ENCODE assay signal across 1 fruit fly cellular context in the genomic region with DNA sequence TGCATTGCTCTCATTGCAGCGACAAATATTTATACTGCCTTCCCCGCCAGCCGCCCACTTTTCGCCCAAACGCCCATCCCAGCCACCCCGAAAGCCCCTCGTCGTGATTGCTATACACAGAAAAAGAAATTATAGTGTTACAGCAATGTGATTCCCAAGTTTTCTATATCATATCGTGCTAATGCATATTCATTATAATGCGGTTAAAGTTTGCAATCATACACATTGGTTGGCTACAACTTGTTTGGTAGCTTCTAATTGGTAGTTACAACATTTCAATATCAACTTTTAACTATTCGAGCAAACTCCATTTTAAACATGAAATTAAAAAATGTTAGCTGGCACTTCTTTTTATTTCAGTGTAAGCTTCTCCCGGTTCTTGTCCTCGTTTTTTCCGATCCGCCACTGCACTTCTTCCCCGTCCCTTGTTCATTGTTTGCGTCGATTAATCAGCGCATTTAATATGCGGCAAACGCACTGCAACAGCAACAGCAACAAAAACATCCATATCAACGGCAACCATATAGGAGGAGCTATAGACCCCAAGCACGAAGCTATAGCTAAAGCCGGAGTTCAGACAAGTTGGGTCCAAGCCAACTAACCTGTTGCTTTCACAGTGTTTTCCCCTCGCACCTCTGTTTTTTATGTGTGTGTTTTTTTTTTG.
A peak's percentile ranks its signal among the peaks of the same experiment; 100 is the strongest.
TF ChIP-seq lines count a peak whose summit lies in the region.

No protein-coding gene starts in this region.

TF ChIP-seq in whole organism, embryonic, 481 proteins besides CTCF, POLR2A, EP300 and RAD21 (continued from another document):
- TF ChIP-seq sc (optimal IDR thresholded peaks at IDR 0.05; lab: Kevin White, UChicago): no peak
- TF ChIP-seq sc (GFP tag; optimal IDR thresholded peaks at IDR 0.05; lab: Kevin White, UChicago): peak; percentile 30
- TF ChIP-seq Spps (tag; optimal IDR thresholded peaks at IDR 0.05; lab: Kevin White, UChicago): peak; percentile 6
- 0 out of 2 replicates have a peak, but pooled peaks have one; percentile 26 for TF ChIP-seq CG4360 (GFP tag; IDR thresholded peaks at IDR 0.05; lab: Robert Waterston, UW)
- TF ChIP-seq fu2 (GFP tag; optimal IDR thresholded peaks at IDR 0.05; lab: Kevin White, UChicago): no peak
- peak; percentile 15 for TF ChIP-seq ewg (GFP tag; optimal IDR thresholded peaks at IDR 0.05; lab: Kevin White, UChicago)
- TF ChIP-seq Med (GFP tag; lab: Kevin White, UChicago): peak; percentile 66
- no peak for TF ChIP-seq cg (GFP tag; optimal IDR thresholded peaks at IDR 0.05; lab: Kevin White, UChicago)
- TF ChIP-seq row (GFP tag; IDR thresholded peaks at IDR 0.05; lab: Robert Waterston, UW): 0 out of 3 replicates have a peak, but pooled peaks have one; percentile 14
- TF ChIP-seq CG8359 (GFP tag; optimal IDR thresholded peaks at IDR 0.05; lab: Kevin White, UChicago; ENCODE audit: borderline replicate concordance): peak; percentile 9
- TF ChIP-seq Bdp1 (GFP tag; optimal IDR thresholded peaks at IDR 0.05; lab: Kevin White, UChicago): no peak
- no peak for TF ChIP-seq HLHmδ (GFP tag; optimal IDR thresholded peaks at IDR 0.05; lab: Kevin White, UChicago)
- no peak for TF ChIP-seq Atf6 (GFP tag; IDR thresholded peaks at IDR 0.05; lab: Robert Waterston, UW)
- TF ChIP-seq zf30C (GFP tag; optimal IDR thresholded peaks at IDR 0.05; lab: Kevin White, UChicago): peak; percentile 16
- no peak for TF ChIP-seq Lim3 (GFP tag; IDR thresholded peaks at IDR 0.05; lab: Robert Waterston, UW)
- TF ChIP-seq Rx (GFP tag; IDR thresholded peaks at IDR 0.05; lab: Robert Waterston, UW): no peak
